Worm (Caenorhabditis elegans): ENCODE results near the gene dnc-4.

DNA sequence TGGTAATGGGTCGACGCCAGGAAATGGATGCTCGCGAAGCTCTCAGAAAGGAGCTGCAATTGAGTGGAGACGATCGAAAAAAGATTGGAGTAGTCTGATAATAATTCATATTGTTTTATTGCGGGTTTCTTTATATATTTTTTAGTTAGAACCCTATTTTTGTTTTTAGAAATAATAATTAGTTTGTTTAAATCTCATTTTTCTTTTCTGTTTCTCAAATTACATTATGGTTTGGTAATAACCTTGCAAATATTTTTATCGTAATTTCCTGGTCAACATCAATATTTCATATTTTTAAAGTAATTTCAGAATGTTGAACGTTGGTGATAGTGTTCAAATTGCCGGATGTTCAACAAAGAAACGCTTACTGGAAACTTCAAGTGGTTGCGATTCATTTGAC lies 2.9 kb downstream of the dnc-4 start, which contains the start of gene elpc-4:
- no peak for TF ChIP-seq ztf-11 (tag; optimal IDR thresholded peaks at IDR 0.05)
- no peak for TF ChIP-seq unc-62 (GFP tag; optimal IDR thresholded peaks at IDR 0.05)
- TF ChIP-seq nhr-237 (tag; optimal IDR thresholded peaks at IDR 0.05): no peak
- no peak for TF ChIP-seq lin-39 (tag; optimal IDR thresholded peaks at IDR 0.05)
- TF ChIP-seq mbf-1 (tag; optimal IDR thresholded peaks at IDR 0.05): no peak
